Fruit fly (Drosophila melanogaster): Measurements from ENCODE around the gene CG8119.

CG8119 gene

DNA sequence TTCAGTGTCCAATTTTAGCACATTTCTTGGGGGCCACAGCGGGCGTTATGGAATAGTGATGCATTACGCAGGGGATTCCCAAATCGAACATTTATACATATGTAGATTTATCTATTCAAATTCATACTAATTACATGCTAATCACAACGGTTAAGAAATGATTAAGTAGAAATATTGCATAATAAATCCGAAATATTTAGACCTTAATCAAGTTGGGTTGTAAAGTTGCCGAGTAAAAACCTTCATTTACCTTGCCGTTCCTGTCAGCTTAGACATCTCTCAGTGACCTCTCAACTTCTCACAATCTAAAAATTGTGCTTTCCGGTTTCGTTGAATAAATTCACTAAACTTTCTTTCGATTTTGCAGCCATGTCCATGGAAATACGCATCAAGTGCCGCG lies 18.5 kb upstream of the CG8119 start, which contains the start of gene CG8117:
CG8117 (plus strand) TSS at position 301 of the 400 bp plus-strand sequence.
- TF ChIP-seq pan (optimal IDR thresholded peaks at IDR 0.05) = no peak
- no peak for TF ChIP-seq CG32264 (GFP tag; optimal IDR thresholded peaks at IDR 0.05)
- TF ChIP-seq Myc (optimal IDR thresholded peaks at IDR 0.05) = no peak
- TF ChIP-seq tai (GFP tag; optimal IDR thresholded peaks at IDR 0.05) = no peak
- TF ChIP-seq Dfd (GFP tag; optimal IDR thresholded peaks at IDR 0.05) = no peak
- TF ChIP-seq Dif (GFP tag; optimal IDR thresholded peaks at IDR 0.05; ENCODE audit: partially characterized antibody) = no peak
- TF ChIP-seq brk (GFP tag; optimal IDR thresholded peaks at IDR 0.05) = no peak

dm6 chrX:15646792-15647191 lies 15.6 kb upstream of the CG8119 start:
- TF ChIP-seq Rel (GFP tag; optimal IDR thresholded peaks at IDR 0.05) (no peak), Rel (tag; optimal IDR thresholded peaks at IDR 0.05) (no peak), GATAd (GFP tag; optimal IDR thresholded peaks at IDR 0.05) (no peak), fru (GFP tag; optimal IDR thresholded peaks at IDR 0.05) (no peak), Mio (GFP tag; optimal IDR thresholded peaks at IDR 0.05) (no peak), sv (GFP tag; optimal IDR thresholded peaks at IDR 0.05) (no peak), h (GFP tag; optimal IDR thresholded peaks at IDR 0.05) (no peak), psq (GFP tag; optimal IDR thresholded peaks at IDR 0.05) (no peak)

- TF ChIP-seq pan (optimal IDR thresholded peaks at IDR 0.05) (no peak), br (GFP tag; optimal IDR thresholded peaks at IDR 0.05) (no peak)
Measured at dm6 chrX:15648180-15648579, 14.2 kb upstream of the CG8119 start.

- TF ChIP-seq foxo (GFP tag; optimal IDR thresholded peaks at IDR 0.05) (peak in 1 of 2 experiments; percentile 7), Dif (GFP tag; optimal IDR thresholded peaks at IDR 0.05; ENCODE audit: partially characterized antibody) (no peak), usp (GFP tag; optimal IDR thresholded peaks at IDR 0.05) (no peak)
Measured at dm6 chrX:15649507-15649906, 12.9 kb upstream of the CG8119 start.

dm6 chrX:15651559-15651958 lies 10.8 kb upstream of the CG8119 start:
- TF ChIP-seq woc (GFP tag; optimal IDR thresholded peaks at IDR 0.05) = no peak

DNA sequence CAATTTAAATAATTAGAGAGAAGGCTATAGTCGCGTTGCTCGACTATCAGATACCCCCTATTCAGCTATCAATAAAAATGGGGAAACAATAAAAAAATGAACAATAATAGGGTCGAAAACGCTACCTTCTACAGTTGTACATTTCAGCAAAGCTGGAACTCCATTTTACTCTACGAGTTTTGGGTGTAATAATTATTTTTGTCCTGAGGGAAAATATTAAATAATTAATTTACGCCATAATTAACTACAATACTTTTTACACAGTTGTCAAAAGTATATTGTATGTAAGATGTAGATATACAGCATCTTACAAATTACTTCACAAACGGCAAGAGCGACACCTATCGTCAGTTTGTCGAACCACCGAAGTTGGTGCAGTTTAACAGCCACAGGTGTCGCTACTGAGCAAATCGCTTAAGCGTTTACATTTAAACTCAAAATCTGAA lies 9.0 kb upstream of the CG8119 start:
- TF ChIP-seq Abd-B (GFP tag; optimal IDR thresholded peaks at IDR 0.05) = no peak
- TF ChIP-seq CG9705 (GFP tag; optimal IDR thresholded peaks at IDR 0.05) = no peak
- TF ChIP-seq Mio (GFP tag; optimal IDR thresholded peaks at IDR 0.05) = no peak
- TF ChIP-seq Rel (GFP tag; optimal IDR thresholded peaks at IDR 0.05) = no peak
- TF ChIP-seq Rel (tag; optimal IDR thresholded peaks at IDR 0.05) = no peak
- no peak for TF ChIP-seq Dif (GFP tag; optimal IDR thresholded peaks at IDR 0.05; ENCODE audit: partially characterized antibody)
- TF ChIP-seq psq (GFP tag; optimal IDR thresholded peaks at IDR 0.05) = no peak
- TF ChIP-seq sage (GFP tag; optimal IDR thresholded peaks at IDR 0.05) = no peak
- TF ChIP-seq dl (GFP tag; optimal IDR thresholded peaks at IDR 0.05; ENCODE audit: insufficient read depth in 1 of 2, partially characterized antibody in 2 of 2) = no peak
- no peak for TF ChIP-seq ey (GFP tag; optimal IDR thresholded peaks at IDR 0.05)
- TF ChIP-seq dsf (GFP tag; optimal IDR thresholded peaks at IDR 0.05; ENCODE audit: borderline replicate concordance) = no peak
- no peak for TF ChIP-seq br (GFP tag; optimal IDR thresholded peaks at IDR 0.05)
- no peak for TF ChIP-seq Sp1 (GFP tag; optimal IDR thresholded peaks at IDR 0.05)
- no peak for TF ChIP-seq woc (GFP tag; optimal IDR thresholded peaks at IDR 0.05)
- no peak for TF ChIP-seq brk (GFP tag; optimal IDR thresholded peaks at IDR 0.05)
- TF ChIP-seq tai (GFP tag; optimal IDR thresholded peaks at IDR 0.05) = no peak
- no peak for TF ChIP-seq OdsH (GFP tag; optimal IDR thresholded peaks at IDR 0.05)
- no peak for TF ChIP-seq Jra (GFP tag; optimal IDR thresholded peaks at IDR 0.05)
- no peak for TF ChIP-seq fru (GFP tag; optimal IDR thresholded peaks at IDR 0.05)
- TF ChIP-seq Dfd (GFP tag; optimal IDR thresholded peaks at IDR 0.05) = no peak
- no peak for TF ChIP-seq Hr83 (GFP tag; optimal IDR thresholded peaks at IDR 0.05; ENCODE audit: poor library complexity, severe bottlenecking)
- no peak for TF ChIP-seq lola (GFP tag; optimal IDR thresholded peaks at IDR 0.05)
- no peak for TF ChIP-seq N (GFP tag; optimal IDR thresholded peaks at IDR 0.05)
- TF ChIP-seq pan (optimal IDR thresholded peaks at IDR 0.05) = no peak
- TF ChIP-seq Hnf4 (GFP tag; optimal IDR thresholded peaks at IDR 0.05) = peak; percentile 4
- peak; percentile 68 for TF ChIP-seq Myc (optimal IDR thresholded peaks at IDR 0.05)
- peak in 1 of 2 experiments; percentile 28 for TF ChIP-seq foxo (GFP tag; optimal IDR thresholded peaks at IDR 0.05)
- TF ChIP-seq CrebA (GFP tag; optimal IDR thresholded peaks at IDR 0.05; ENCODE audit: borderline replicate concordance) = no peak
- no peak for TF ChIP-seq jim (GFP tag; optimal IDR thresholded peaks at IDR 0.05)
- peak; percentile 80 for TF ChIP-seq Vsx2 (GFP tag; optimal IDR thresholded peaks at IDR 0.05; ENCODE audit: partially characterized antibody)
- TF ChIP-seq dmrt93B (GFP tag; optimal IDR thresholded peaks at IDR 0.05) = no peak
- no peak for TF ChIP-seq usp (GFP tag; optimal IDR thresholded peaks at IDR 0.05)
- TF ChIP-seq GATAd (GFP tag; optimal IDR thresholded peaks at IDR 0.05) = no peak
- no peak for TF ChIP-seq rgr (GFP tag; optimal IDR thresholded peaks at IDR 0.05)
- TF ChIP-seq h (GFP tag; optimal IDR thresholded peaks at IDR 0.05) = peak; percentile 17
- TF ChIP-seq sv (GFP tag; optimal IDR thresholded peaks at IDR 0.05) = no peak
- TF ChIP-seq Hr78 (GFP tag; optimal IDR thresholded peaks at IDR 0.05) = no peak
- no peak for TF ChIP-seq CG32264 (GFP tag; optimal IDR thresholded peaks at IDR 0.05)
